Fruit fly (Drosophila melanogaster): ENCODE data around the gene CG14325.

Gene CG14325

dm6 chr3R:17617976-17618308 is 9.0 kb upstream of the CG14325 start (continued):
- TF ChIP-seq unc-4 (GFP tag; IDR thresholded peaks at IDR 0.05; ENCODE audit: partially characterized antibody) = peak; percentile 26; the same call in 1 of the 2 replicates
- no peak for TF ChIP-seq CG14965 (GFP tag; optimal IDR thresholded peaks at IDR 0.05; ENCODE audit: borderline replicate concordance)
- TF ChIP-seq pzg (GFP tag; optimal IDR thresholded peaks at IDR 0.05) = no peak
- no peak for TF ChIP-seq CG2678 (tag; optimal IDR thresholded peaks at IDR 0.05)
- TF ChIP-seq CG8765 (GFP tag; IDR thresholded peaks at IDR 0.05) = no peak
- no peak for TF ChIP-seq CG4707 (GFP tag; optimal IDR thresholded peaks at IDR 0.05)
- no peak for TF ChIP-seq CG2116 (GFP tag; optimal IDR thresholded peaks at IDR 0.05)
- TF ChIP-seq CG10209 (GFP tag; optimal IDR thresholded peaks at IDR 0.05) = no peak
- no peak for TF ChIP-seq pros (GFP tag; optimal IDR thresholded peaks at IDR 0.05)
- no peak for TF ChIP-seq wdn (GFP tag; IDR thresholded peaks at IDR 0.05)
- TF ChIP-seq CG12104 (GFP tag; optimal IDR thresholded peaks at IDR 0.05) = no peak
- TF ChIP-seq hb (GFP tag; IDR thresholded peaks at IDR 0.05; ENCODE audit: partially characterized antibody) = peak; percentile 82; the same call in 2 of the 3 replicates
- no peak for TF ChIP-seq HHEX (GFP tag; optimal IDR thresholded peaks at IDR 0.05)
- TF ChIP-seq CG15696 (tag; optimal IDR thresholded peaks at IDR 0.05) = no peak
- TF ChIP-seq HmgZ (tag; optimal IDR thresholded peaks at IDR 0.05) = no peak
- no peak for TF ChIP-seq phol (tag; optimal IDR thresholded peaks at IDR 0.05)
- peak; percentile 51 for TF ChIP-seq Med (GFP tag)
- no peak for TF ChIP-seq unpg (GFP tag; optimal IDR thresholded peaks at IDR 0.05)
- TF ChIP-seq CG33557 (GFP tag; optimal IDR thresholded peaks at IDR 0.05) = no peak
- TF ChIP-seq CG13287 (GFP tag; IDR thresholded peaks at IDR 0.05; ENCODE audit: partially characterized antibody) = peak; percentile 42; the same call in 1 of the 2 replicates
- TF ChIP-seq trh (GFP tag; optimal IDR thresholded peaks at IDR 0.05) = no peak
- no peak for TF ChIP-seq slou (GFP tag; optimal IDR thresholded peaks at IDR 0.05)
- no peak for TF ChIP-seq CG16779 (GFP tag; IDR thresholded peaks at IDR 0.05)
- TF ChIP-seq z (GFP tag; IDR thresholded peaks at IDR 0.05) = no peak
- no peak for TF ChIP-seq gem (tag; optimal IDR thresholded peaks at IDR 0.05)
- TF ChIP-seq CG11723 (GFP tag; optimal IDR thresholded peaks at IDR 0.05) = no peak
- TF ChIP-seq CG5180 (GFP tag; optimal IDR thresholded peaks at IDR 0.05) = no peak
- no peak for TF ChIP-seq Lpt (GFP tag; optimal IDR thresholded peaks at IDR 0.05)
- TF ChIP-seq CG14667 (GFP tag; IDR thresholded peaks at IDR 0.05) = no peak
- no peak for TF ChIP-seq CG8281 (tag; optimal IDR thresholded peaks at IDR 0.05)
- TF ChIP-seq CG7786 (GFP tag; optimal IDR thresholded peaks at IDR 0.05) = no peak
- TF ChIP-seq cas (GFP tag; IDR thresholded peaks at IDR 0.05) = no peak
- no peak for TF ChIP-seq ham (GFP tag; IDR thresholded peaks at IDR 0.05)
- no peak for TF ChIP-seq NK7.1 (GFP tag; optimal IDR thresholded peaks at IDR 0.05)
- no peak for TF ChIP-seq CG34422 (GFP tag; IDR thresholded peaks at IDR 0.05)
- TF ChIP-seq CG12391 (tag; optimal IDR thresholded peaks at IDR 0.05) = no peak
- TF ChIP-seq CG10267 (tag; optimal IDR thresholded peaks at IDR 0.05) = no peak
- no peak for TF ChIP-seq NfI (GFP tag; optimal IDR thresholded peaks at IDR 0.05)
- TF ChIP-seq CG17568 (GFP tag; optimal IDR thresholded peaks at IDR 0.05) = no peak
- no peak for TF ChIP-seq salm (tag; optimal IDR thresholded peaks at IDR 0.05)
- TF ChIP-seq slbo (GFP tag; IDR thresholded peaks at IDR 0.05) = no peak
- TF ChIP-seq CG2129 (GFP tag; IDR thresholded peaks at IDR 0.05; ENCODE audit: partially characterized antibody) = peak; percentile 21; the same call in 1 of the 2 replicates
- TF ChIP-seq CG7271 (tag; optimal IDR thresholded peaks at IDR 0.05) = no peak
- no peak for TF ChIP-seq Dip3 (GFP tag; optimal IDR thresholded peaks at IDR 0.05)
